Worm (Caenorhabditis elegans): ENCODE results near the gene F59A7.14.

Gene F59A7.14

ce11 chrV:2057324-2057723 is 38.5 kb downstream of the F59A7.14 start, which contains the start of gene comt-3:
comt-3 (plus strand) TSS chrV:2057537.
- TF ChIP-seq hif-1 (tag; optimal IDR thresholded peaks at IDR 0.05) (no peak), dmd-9 (GFP tag; IDR thresholded peaks at IDR 0.05) (no peak), pqm-1 (tag; optimal IDR thresholded peaks at IDR 0.05) (peak; percentile 29), nhr-28 (tag; optimal IDR thresholded peaks at IDR 0.05) (peak; percentile 30)

ce11 chrV:2066780-2067179 is 48.0 kb downstream of the F59A7.14 start, which contains the start of gene nhr-86:
nhr-86 (minus strand) TSS chrV:2066850.
- TF ChIP-seq ama-1 (optimal IDR thresholded peaks at IDR 0.05) (no peak), hif-1 (tag; optimal IDR thresholded peaks at IDR 0.05) (peak in 1 of 2 experiments; percentile 12), ZK337.2 (GFP tag; IDR thresholded peaks at IDR 0.05) (no peak), T26A8.4 (GFP tag; IDR thresholded peaks at IDR 0.05) (no peak), ceh-82 (tag; optimal IDR thresholded peaks at IDR 0.05) (no peak), daf-16 (GFP tag; optimal IDR thresholded peaks at IDR 0.05) (no peak), daf-16 (tag; optimal IDR thresholded peaks at IDR 0.05) (peak; percentile 7), dve-1 (tag; optimal IDR thresholded peaks at IDR 0.05; ENCODE audit: insufficient read depth) (peak; percentile 10), mep-1 (tag; optimal IDR thresholded peaks at IDR 0.05) (peak; percentile 3), hmg-1.1 (GFP tag; IDR thresholded peaks at IDR 0.05) (0 out of 2 replicates have a peak, but pooled peaks have one; percentile 12), arid-1 (GFP tag; conservative IDR thresholded peaks at IDR 0.05) (no peak), lin-38 (GFP tag; IDR thresholded peaks at IDR 0.05) (no peak), egl-43 (GFP tag; IDR thresholded peaks at IDR 0.05) (no peak), sdz-12 (GFP tag; optimal IDR thresholded peaks at IDR 0.05) (no peak), nhr-25 (tag; optimal IDR thresholded peaks at IDR 0.05; ENCODE audit: borderline replicate concordance, insufficient read depth) (no peak), Y105C5A.15 (GFP tag; IDR thresholded peaks at IDR 0.05) (no peak), hlh-11 (tag; optimal IDR thresholded peaks at IDR 0.05) (peak; percentile 25), zfp-3 (GFP tag; conservative IDR thresholded peaks at IDR 0.05) (no peak), daf-19 (GFP tag; conservative IDR thresholded peaks at IDR 0.05) (no peak), dmd-6 (GFP tag; IDR thresholded peaks at IDR 0.05) (peak; percentile 16; the same call in 1 of the 2 replicates), nhr-76 (tag; optimal IDR thresholded peaks at IDR 0.05) (no peak), pqm-1 (tag; optimal IDR thresholded peaks at IDR 0.05) (peak; percentile 19), nhr-28 (tag; optimal IDR thresholded peaks at IDR 0.05) (peak; percentile 99), pha-4 (GFP tag; IDR thresholded peaks at IDR 0.05) (no peak), pha-4 (tag; optimal IDR thresholded peaks at IDR 0.05) (no peak), mes-2 (tag; optimal IDR thresholded peaks at IDR 0.05; ENCODE audit: poor library complexity, severe bottlenecking) (peak; percentile 13), cey-2 (tag; optimal IDR thresholded peaks at IDR 0.05; ENCODE audit: borderline replicate concordance, insufficient read depth) (no peak), unc-62 (GFP tag; optimal IDR thresholded peaks at IDR 0.05 in 1 of 2) (peak in 1 of 2 experiments; percentile 33), unc-62 (tag; optimal IDR thresholded peaks at IDR 0.05) (no peak)

DNA sequence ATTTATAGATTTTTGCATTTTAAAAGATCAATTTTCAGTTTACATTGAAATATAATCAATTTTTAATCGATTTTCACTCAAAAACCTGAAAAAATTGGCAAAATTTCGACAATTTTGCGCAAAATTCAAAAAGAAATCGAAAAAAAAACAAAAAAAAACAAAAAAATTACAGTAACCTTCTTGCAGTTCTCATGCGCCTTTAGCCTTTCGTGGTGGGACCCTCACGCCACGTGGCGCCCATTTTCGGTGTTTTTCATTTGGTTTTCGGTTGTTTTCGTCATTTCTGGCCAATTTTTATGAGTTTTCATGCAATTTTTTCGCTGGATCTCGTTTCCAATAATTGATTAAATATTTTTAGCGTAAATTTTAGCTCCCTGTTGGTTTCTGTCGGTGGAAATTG is 48.6 kb downstream of the F59A7.14 start:
- TF ChIP-seq lsy-2 (tag; optimal IDR thresholded peaks at IDR 0.05): peak in 1 of 2 experiments; percentile 40
- TF ChIP-seq mdl-1 (tag; optimal IDR thresholded peaks at IDR 0.05): no peak
- TF ChIP-seq unc-130 (GFP tag; optimal IDR thresholded peaks at IDR 0.05): peak; percentile 58
- no peak for TF ChIP-seq hif-1 (tag; optimal IDR thresholded peaks at IDR 0.05)
- peak; percentile 31; the same call in 1 of the 2 replicates for TF ChIP-seq lin-38 (GFP tag; IDR thresholded peaks at IDR 0.05)

DNA sequence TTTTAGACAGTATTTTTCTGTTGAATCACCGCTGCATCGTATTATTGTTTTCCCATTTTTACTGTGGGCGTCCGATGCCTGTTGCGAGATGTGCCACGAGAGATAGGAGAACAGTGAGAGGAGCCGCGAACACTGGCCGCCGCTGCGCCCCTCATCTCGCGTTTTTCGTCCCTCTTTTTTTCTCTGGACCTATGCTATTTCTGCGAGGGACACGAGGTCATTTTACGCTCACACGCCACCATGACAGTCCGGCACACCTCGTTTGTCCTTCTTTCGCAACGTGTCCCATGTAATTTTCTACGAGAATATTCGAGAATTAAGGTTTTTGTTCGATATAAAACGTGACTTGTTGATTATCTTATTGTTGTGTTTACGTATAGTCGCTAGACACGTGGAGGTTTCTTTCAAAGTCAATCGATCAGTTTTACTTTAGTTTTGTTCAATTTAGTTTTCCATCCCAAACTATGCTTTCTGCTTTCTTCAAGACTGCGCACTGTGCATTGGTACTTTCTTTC is 49.3 kb downstream of the F59A7.14 start, which contains the start of gene lbp-9:
TSS of gene lbp-9 (plus strand) at position 465 of the 515 bp plus-strand sequence.
- TF ChIP-seq Y75B8A.6 (GFP tag; IDR thresholded peaks at IDR 0.05): no peak
- peak in 1 of 2 experiments; percentile 1 for TF ChIP-seq hif-1 (tag; optimal IDR thresholded peaks at IDR 0.05)
- peak; percentile 28 for TF ChIP-seq rbr-2 (tag; optimal IDR thresholded peaks at IDR 0.05)
- no peak for TF ChIP-seq ceh-28 (tag; optimal IDR thresholded peaks at IDR 0.05)
- TF ChIP-seq attf-4 (tag; optimal IDR thresholded peaks at IDR 0.05): no peak
- TF ChIP-seq mdl-1 (tag; optimal IDR thresholded peaks at IDR 0.05): peak in 1 of 2 experiments; percentile 88
- peak; percentile 55; the same call in 1 of the 2 replicates for TF ChIP-seq hmg-1.1 (GFP tag; IDR thresholded peaks at IDR 0.05)
- TF ChIP-seq lin-13 (GFP tag; optimal IDR thresholded peaks at IDR 0.05): peak; percentile 12
- TF ChIP-seq dve-1 (tag; optimal IDR thresholded peaks at IDR 0.05; ENCODE audit: insufficient read depth): peak; percentile 69
- TF ChIP-seq mdt-29 (GFP tag; IDR thresholded peaks at IDR 0.05): peak; percentile 25; the same call in 1 of the 2 replicates
- TF ChIP-seq nhr-77 (tag; optimal IDR thresholded peaks at IDR 0.05): no peak
- 0 out of 2 replicates have a peak, but pooled peaks have one; percentile 9 for TF ChIP-seq arid-1 (GFP tag; conservative IDR thresholded peaks at IDR 0.05)
- no peak; the same call in 1 of the 2 replicates for TF ChIP-seq dmd-6 (GFP tag; IDR thresholded peaks at IDR 0.05)
- no peak for TF ChIP-seq R02D3.7 (tag; optimal IDR thresholded peaks at IDR 0.05)
- TF ChIP-seq ceh-20 (GFP tag; IDR thresholded peaks at IDR 0.05): no peak
- TF ChIP-seq daf-12 (tag; optimal IDR thresholded peaks at IDR 0.05): no peak
- no peak for TF ChIP-seq saeg-2 (GFP tag; IDR thresholded peaks at IDR 0.05)
- peak; percentile 92 for TF ChIP-seq mxl-3 (GFP tag; optimal IDR thresholded peaks at IDR 0.05)

Measured in whole organism, L4 larva.